Fruit fly (Drosophila melanogaster) whole organism, embryonic: ENCODE data around the gene CG34286.

Experiments used
- BEAF-32 ChIP-seq: fragments of 200-800 bp; sonication (Bioruptor generic); optimal IDR thresholded peaks from 3 replicates; lab custom pipeline; 2017; ENCODE audit warnings: missing biosample characterization, missing genetic modification characterization, mild to moderate bottlenecking, moderate library complexity, missing genetic modification reagents
- Bgb ChIP-seq: fragments of 200-800 bp; sonication (Bioruptor generic); IDR thresholded peaks from 2 replicates; pipeline ENCODE4 v1.3.6; 2022; ENCODE audit warnings: missing biosample characterization, missing genetic modification characterization; ENCODE audit not compliant: partially characterized antibody
- CG10267 ChIP-seq: fragments of 200-800 bp; sonication (Bioruptor generic); optimal IDR thresholded peaks from 2 replicates; lab custom pipeline; 2018; ENCODE audit warnings: missing biosample characterization, mild to moderate bottlenecking, missing genetic modification characterization, moderate library complexity
- CG11398 ChIP-seq: fragments of 200-800 bp; sonication (Bioruptor generic); optimal IDR thresholded peaks from 2 replicates; lab custom pipeline; 2016; ENCODE audit warnings: missing biosample characterization, missing genetic modification characterization
- CG11695 ChIP-seq: fragments of 200-800 bp; sonication (Bioruptor generic); IDR thresholded peaks from 3 replicates; pipeline ENCODE4 v1.3.6; 2022; ENCODE audit warnings: missing biosample characterization, missing genetic modification characterization
- CG11696 ChIP-seq: fragments of 200-800 bp; sonication (Bioruptor generic); IDR thresholded peaks from 2 replicates; pipeline ENCODE4 v1.3.6; 2022; ENCODE audit warnings: missing biosample characterization, missing genetic modification characterization
- CG11723 ChIP-seq: fragments of 200-800 bp; sonication (Bioruptor generic); optimal IDR thresholded peaks from 2 replicates; lab custom pipeline; 2017; ENCODE audit warnings: missing biosample characterization, mild to moderate bottlenecking, missing genetic modification characterization
- CG12104 ChIP-seq: fragments of 200-800 bp; sonication (Bioruptor generic); optimal IDR thresholded peaks from 3 replicates; lab custom pipeline; 2016; ENCODE audit warnings: missing biosample characterization, missing genetic modification characterization
- CG12236 ChIP-seq: fragments of 200-800 bp; sonication (Bioruptor generic); optimal IDR thresholded peaks from 2 replicates; lab custom pipeline; 2016; ENCODE audit warnings: missing biosample characterization, missing genetic modification characterization
- CG14050 ChIP-seq: fragments of 200-800 bp; sonication (Bioruptor generic); IDR thresholded peaks from 3 replicates; pipeline ENCODE4 v1.3.6; 2022; ENCODE audit warnings: missing biosample characterization, missing genetic modification characterization
- CG1647 ChIP-seq: fragments of 200-800 bp; sonication (Bioruptor generic); optimal IDR thresholded peaks from 3 replicates; lab custom pipeline; 2016; ENCODE audit warnings: missing biosample characterization, missing genetic modification characterization
- CG16815 ChIP-seq: fragments of 200-800 bp; sonication (Bioruptor generic); optimal IDR thresholded peaks from 3 replicates; lab custom pipeline; 2017; ENCODE audit warnings: missing biosample characterization, mild to moderate bottlenecking, missing genetic modification characterization
- CG2199 ChIP-seq: fragments of 200-800 bp; sonication (Bioruptor generic); IDR thresholded peaks from 3 replicates; pipeline ENCODE4 v1.3.6; 2022; ENCODE audit warnings: missing biosample characterization, missing genetic modification characterization
- CG30020 ChIP-seq: fragments of 200-800 bp; optimal IDR thresholded peaks from 2 replicates; lab custom pipeline; 2019; ENCODE audit warnings: missing biosample characterization, mild to moderate bottlenecking, missing genetic modification characterization, moderate library complexity
- CG3407 ChIP-seq: fragments of 200-800 bp; sonication (Bioruptor generic); optimal IDR thresholded peaks from 2 replicates; lab custom pipeline; 2018; ENCODE audit warnings: missing biosample characterization, mild to moderate bottlenecking, missing genetic modification characterization
- CG34376 ChIP-seq: fragments of 200-800 bp; sonication (Bioruptor generic); optimal IDR thresholded peaks from 2 replicates; lab custom pipeline; 2018; ENCODE audit warnings: missing biosample characterization, mild to moderate bottlenecking, missing genetic modification characterization
- CG34422 ChIP-seq: fragments of 200-800 bp; sonication (Bioruptor generic); IDR thresholded peaks from 3 replicates; pipeline ENCODE4 v1.3.6; 2022; ENCODE audit warnings: missing biosample characterization, missing genetic modification characterization
- CG4282 ChIP-seq: fragments of 200-800 bp; sonication (Bioruptor generic); optimal IDR thresholded peaks from 2 replicates; lab custom pipeline; 2016; ENCODE audit warnings: missing biosample characterization, missing genetic modification characterization
- CG4820 ChIP-seq: fragments of 200-800 bp; sonication (Bioruptor generic); optimal IDR thresholded peaks from 3 replicates; lab custom pipeline; 2016; ENCODE audit warnings: missing biosample characterization, missing genetic modification characterization
- CG6683 ChIP-seq: fragments of 200-800 bp; sonication (Bioruptor generic); optimal IDR thresholded peaks from 2 replicates; lab custom pipeline; 2017; ENCODE audit warnings: missing biosample characterization, mild to moderate bottlenecking, missing genetic modification characterization, missing genetic modification reagents
- CG7271 ChIP-seq: fragments of 200-800 bp; sonication (Bioruptor generic); optimal IDR thresholded peaks from 2 replicates; lab custom pipeline; 2018; ENCODE audit warnings: missing biosample characterization, mild to moderate bottlenecking, missing genetic modification characterization, moderate library complexity
- CG7745 ChIP-seq: fragments of 200-800 bp; sonication (Bioruptor generic); optimal IDR thresholded peaks from 2 replicates; lab custom pipeline; 2018; ENCODE audit warnings: missing biosample characterization, mild to moderate bottlenecking, missing genetic modification characterization, moderate library complexity
- CG9609 ChIP-seq: fragments of 200-800 bp; sonication (Bioruptor generic); optimal IDR thresholded peaks from 3 replicates; lab custom pipeline; 2016; ENCODE audit warnings: missing biosample characterization, missing genetic modification characterization
- Dfd ChIP-seq, 2 experiments: fragments of >200 bp; optimal IDR thresholded peaks; 2 replicates each; lab custom pipeline; 2017; ENCODE audit warnings: missing biosample characterization in 2 of 2, missing genetic modification characterization in 2 of 2
- E2f2 ChIP-seq: fragments of 200-800 bp; sonication (Bioruptor generic); IDR thresholded peaks from 2 replicates; pipeline ENCODE4 v1.3.6; 2022; ENCODE audit warnings: missing biosample characterization, missing genetic modification characterization
- Ets97D ChIP-seq: fragments of 200-800 bp; sonication (Bioruptor generic); optimal IDR thresholded peaks from 3 replicates; lab custom pipeline; 2016; ENCODE audit warnings: missing biosample characterization, missing genetic modification characterization
- H2.0 ChIP-seq: fragments of 200-800 bp; sonication (Bioruptor generic); IDR thresholded peaks from 2 replicates; pipeline ENCODE4 v1.3.6; 2022; ENCODE audit warnings: missing biosample characterization, missing genetic modification characterization
- HLH4C ChIP-seq: fragments of 200-800 bp; sonication (Bioruptor generic); IDR thresholded peaks from 3 replicates; pipeline ENCODE4 v1.3.6; 2022; ENCODE audit warnings: missing biosample characterization, missing genetic modification characterization; ENCODE audit not compliant: partially characterized antibody
- Hr51 ChIP-seq, 2 experiments: fragments of 200-800 bp; sonication (Bioruptor generic); optimal IDR thresholded peaks; 2 replicates in 1 of 2; 3 replicates in 1 of 2; lab custom pipeline; 2016 to 2018; ENCODE audit warnings: missing biosample characterization in 2 of 2, missing genetic modification characterization in 2 of 2, mild to moderate bottlenecking in 1 of 2, moderate library complexity in 1 of 2
- Optix ChIP-seq: fragments of 200-800 bp; sonication (Bioruptor generic); IDR thresholded peaks from 3 replicates; pipeline ENCODE4 v1.3.6; 2022; ENCODE audit warnings: missing biosample characterization, missing genetic modification characterization
- Rfx ChIP-seq: fragments of 200-800 bp; sonication (Bioruptor generic); IDR thresholded peaks from 2 replicates; pipeline ENCODE4 v1.3.6; 2022; ENCODE audit warnings: missing biosample characterization, missing genetic modification characterization
- Sry-δ ChIP-seq: fragments of 200-800 bp; sonication (Bioruptor generic); optimal IDR thresholded peaks from 2 replicates; lab custom pipeline; 2016; ENCODE audit warnings: missing biosample characterization, missing genetic modification characterization
- Taf1 ChIP-seq: fragments of 200-800 bp; sonication (Bioruptor generic); IDR thresholded peaks from 2 replicates; pipeline ENCODE4 v1.3.6; 2022; ENCODE audit warnings: missing biosample characterization, missing genetic modification characterization
- Xbp1 ChIP-seq: fragments of 200-800 bp; sonication (Bioruptor generic); optimal IDR thresholded peaks from 3 replicates; lab custom pipeline; 2016; ENCODE audit warnings: missing biosample characterization, mild to moderate bottlenecking, missing genetic modification characterization
- cad ChIP-seq: fragments of >200 bp; optimal IDR thresholded peaks from 2 replicates; lab custom pipeline; 2017; ENCODE audit warnings: missing biosample characterization, missing genetic modification characterization
- danr ChIP-seq: fragments of 200-800 bp; sonication (Bioruptor generic); IDR thresholded peaks from 2 replicates; pipeline ENCODE4 v1.3.6; 2022; ENCODE audit warnings: missing biosample characterization, missing genetic modification characterization
- dpn ChIP-seq, 2 experiments: fragments of 200-800 bp; sonication (Bioruptor generic); optimal IDR thresholded peaks; 3 replicates each; lab custom pipeline; 2016; ENCODE audit warnings: missing biosample characterization in 2 of 2, missing genetic modification characterization in 2 of 2
- emc ChIP-seq: fragments of 200-800 bp; sonication (Bioruptor generic); optimal IDR thresholded peaks from 2 replicates; lab custom pipeline; 2016; ENCODE audit warnings: missing biosample characterization, missing genetic modification characterization
- eve ChIP-seq, 2 experiments: fragments of >200 bp; optimal IDR thresholded peaks; 2 replicates each; lab custom pipeline; 2017; ENCODE audit warnings: missing biosample characterization in 2 of 2, missing genetic modification characterization in 2 of 2
- hth ChIP-seq: fragments of >200 bp; optimal IDR thresholded peaks from 2 replicates; lab custom pipeline; 2017; ENCODE audit warnings: inconsistent platforms
- klu ChIP-seq: fragments of 200-800 bp; sonication (Bioruptor generic); IDR thresholded peaks from 2 replicates; pipeline ENCODE4 v1.3.6; 2022; ENCODE audit warnings: missing biosample characterization, missing genetic modification characterization
- lola ChIP-seq, 3 experiments: fragments of >200 bp in 2 of 3; fragments of 200-800 bp in 1 of 3; sonication (Bioruptor generic) in 1 of 3; optimal IDR thresholded peaks; 2 replicates each; lab custom pipeline; 2017 to 2019; ENCODE audit warnings: missing biosample characterization in 3 of 3, missing genetic modification characterization in 3 of 3, mild to moderate bottlenecking in 1 of 3, moderate library complexity in 1 of 3
- prd ChIP-seq, 3 experiments: fragments of >200 bp in 2 of 3; fragments of 200-800 bp in 1 of 3; sonication (Bioruptor generic) in 1 of 3; optimal IDR thresholded peaks in 2 of 3; IDR thresholded peaks in 1 of 3; 2 replicates in 2 of 3; 3 replicates in 1 of 3; pipeline versions ENCODE4 v1.3.6 to Lab custom; 2017 to 2022; ENCODE audit warnings: missing biosample characterization in 1 of 3, missing genetic modification characterization in 1 of 3
- sc ChIP-seq, 3 experiments: fragments of >200 bp in 2 of 3; fragments of 200-800 bp in 1 of 3; sonication (Bioruptor generic) in 1 of 3; optimal IDR thresholded peaks; 2 replicates in 2 of 3; 3 replicates in 1 of 3; lab custom pipeline; 2017; ENCODE audit warnings: mild to moderate bottlenecking in 1 of 3, missing biosample characterization in 1 of 3, missing genetic modification characterization in 1 of 3, missing genetic modification reagents in 1 of 3
- shn ChIP-seq: fragments of 200-800 bp; sonication (Bioruptor generic); optimal IDR thresholded peaks from 3 replicates; lab custom pipeline; 2016; ENCODE audit warnings: missing biosample characterization, missing genetic modification characterization
- stc ChIP-seq: fragments of 200-800 bp; sonication (Bioruptor generic); IDR thresholded peaks from 2 replicates; pipeline ENCODE4 v1.3.6; 2022; ENCODE audit warnings: missing biosample characterization, missing genetic modification characterization
- tna ChIP-seq: fragments of 200-800 bp; sonication (Bioruptor generic); IDR thresholded peaks from 2 replicates; pipeline ENCODE4 v1.3.6; 2022; ENCODE audit warnings: missing biosample characterization, missing genetic modification characterization; ENCODE audit not compliant: partially characterized antibody
- trh ChIP-seq: fragments of 200-800 bp; sonication (Bioruptor generic); optimal IDR thresholded peaks from 2 replicates; lab custom pipeline; 2016; ENCODE audit warnings: missing biosample characterization, missing genetic modification characterization

CG34286 gene

DNA sequence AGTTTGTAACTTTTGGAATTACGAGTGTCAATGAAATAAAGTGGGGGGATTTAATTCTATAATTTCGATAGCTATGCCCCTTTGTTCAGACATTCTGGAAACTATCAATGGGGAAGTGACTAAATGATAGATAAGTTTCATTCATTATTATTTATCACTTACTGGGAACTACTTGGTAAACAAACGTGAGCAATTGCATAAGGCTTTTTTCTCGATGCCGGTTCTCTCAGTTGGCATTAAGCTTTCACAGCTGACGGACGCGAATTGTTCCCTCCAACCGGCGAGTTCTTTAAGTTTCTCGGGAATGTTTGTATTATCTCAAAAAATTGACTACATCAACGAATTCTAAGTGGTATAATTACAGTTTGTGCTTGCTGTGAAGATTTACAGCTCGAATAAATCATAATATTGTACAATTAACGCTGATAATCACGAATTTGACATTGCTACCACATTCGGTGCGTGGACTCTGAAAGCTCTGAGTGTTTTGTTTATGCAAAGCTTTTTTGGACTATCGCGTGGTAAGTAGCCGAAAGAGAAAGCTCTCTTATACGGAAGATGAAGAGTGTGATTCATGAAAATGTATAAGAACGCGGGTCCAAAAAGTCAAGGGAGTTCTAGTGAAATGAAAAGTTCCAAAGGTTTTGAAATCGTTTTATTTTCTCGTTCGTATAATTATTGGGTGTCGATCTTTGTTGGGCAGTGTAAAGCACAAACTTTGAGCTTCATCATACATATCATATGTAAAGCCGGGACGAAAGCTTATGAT lies 44.3 kb downstream of the CG34286 start, which contains the start of gene Naam (continued):
- TF ChIP-seq stc (peak; percentile 81), Dfd (GFP tag; optimal IDR thresholded peaks at IDR 0.05; lab: Kevin White, UChicago) (no peak), E2f2 (GFP tag; lab: Robert Waterston, UW) (peak; percentile 57; the same call in 1 of the 2 replicates), CG34376 (peak; percentile 66), dpn (GFP tag; optimal IDR thresholded peaks at IDR 0.05; lab: Kevin White, UChicago) (peak; percentile 85 to 87), CG7745 (tag; lab: Kevin White, UChicago) (no peak), eve (GFP tag; optimal IDR thresholded peaks at IDR 0.05; lab: Kevin White, UChicago) (peak in 1 of 2 experiments; percentile 85), CG1647 (GFP tag; lab: Kevin White, UChicago) (no peak), Ets97D (GFP tag; lab: Kevin White, UChicago) (peak; percentile 47), prd (optimal IDR thresholded peaks at IDR 0.05; lab: Kevin White, UChicago) (no peak), prd (GFP tag; IDR thresholded peaks at IDR 0.05; lab: Robert Waterston, UW) (peak; percentile 70), klu (GFP tag; lab: Robert Waterston, UW) (no peak; the same call in 1 of the 2 replicates), danr (GFP tag; lab: Robert Waterston, UW) (peak; percentile 30; the same call in 1 of the 2 replicates), CG14050 (GFP tag; lab: Robert Waterston, UW) (peak; percentile 73; the same call in 2 of the 3 replicates), CG11695 (GFP tag; lab: Robert Waterston, UW) (peak; percentile 70), trh (no peak), CG7271 (tag; lab: Kevin White, UChicago) (no peak), Optix (peak; percentile 64; the same call in 2 of the 3 replicates), CG3407 (GFP tag; lab: Kevin White, UChicago) (peak; percentile 14), CG10267 (tag; lab: Kevin White, UChicago) (peak; percentile 57), CG11723 (peak; percentile 50), CG12104 (peak; percentile 35), CG2199 (GFP tag; lab: Robert Waterston, UW) (no peak), tna (GFP tag; lab: Robert Waterston, UW) (no peak), Taf1 (GFP tag; lab: Robert Waterston, UW) (peak; percentile 56), sc (optimal IDR thresholded peaks at IDR 0.05; lab: Kevin White, UChicago) (no peak), sc (GFP tag; optimal IDR thresholded peaks at IDR 0.05; lab: Kevin White, UChicago) (no peak), CG30020 (tag; lab: Kevin White, UChicago) (no peak), lola (GFP tag; optimal IDR thresholded peaks at IDR 0.05; lab: Kevin White, UChicago) (no peak), cad (GFP tag; lab: Kevin White, UChicago) (no peak), hth (lab: Kevin White, UChicago) (no peak), Hr51 (GFP tag; optimal IDR thresholded peaks at IDR 0.05; lab: Kevin White, UChicago) (peak; percentile 58 to 85), emc (GFP tag; lab: Kevin White, UChicago) (no peak), BEAF-32 (GFP tag; lab: Kevin White, UChicago) (peak; percentile 1), CG12236 (GFP tag; lab: Kevin White, UChicago) (no peak), HLH4C (GFP tag; lab: Robert Waterston, UW) (no peak), CG11398 (GFP tag; lab: Kevin White, UChicago) (peak; percentile 84), Bgb (GFP tag; lab: Robert Waterston, UW) (no peak), Rfx (GFP tag; lab: Robert Waterston, UW) (peak; percentile 90), CG16815 (GFP tag; lab: Kevin White, UChicago) (peak; percentile 25), CG9609 (GFP tag; lab: Kevin White, UChicago) (peak; percentile 57), CG34422 (GFP tag; lab: Robert Waterston, UW) (peak; percentile 69; the same call in 2 of the 3 replicates), shn (GFP tag; lab: Kevin White, UChicago) (peak; percentile 73), Sry-δ (GFP tag; lab: Kevin White, UChicago) (no peak), CG4282 (GFP tag; lab: Kevin White, UChicago) (peak; percentile 69), H2.0 (GFP tag; lab: Robert Waterston, UW) (peak; percentile 62), CG11696 (GFP tag; lab: Robert Waterston, UW) (peak; percentile 70; the same call in 1 of the 2 replicates), Xbp1 (GFP tag; lab: Kevin White, UChicago) (peak; percentile 85), CG6683 (GFP tag; lab: Kevin White, UChicago) (peak; percentile 64), CG4820 (GFP tag; lab: Kevin White, UChicago) (peak; percentile 55)
